Worm (Caenorhabditis elegans) whole organism, L2 larva: ENCODE results near the gene T21E8.5.

Source experiments
- Y55F3AM.14 ChIP-seq: fragments of 200-800 bp; sonication (Bioruptor generic); optimal IDR thresholded peaks from 2 replicates; lab custom pipeline; 2018; ENCODE audit warnings: mild to moderate bottlenecking, missing genetic modification characterization, missing compliant biosample characterization
- lin-39 ChIP-seq: fragments of 150-350 bp; optimal IDR thresholded peaks from 2 replicates; lab custom pipeline; 2014; ENCODE audit warnings: missing biosample characterization, missing genetic modification reagents, missing genetic modification characterization
- lsy-2 ChIP-seq, 2 experiments: fragments of 150-350 bp in 1 of 2; sonication (generic microtip) in 1 of 2; optimal IDR thresholded peaks; 2 replicates each; lab custom pipeline; 2014 to 2017; ENCODE audit warnings: missing biosample characterization in 2 of 2, missing genetic modification characterization in 2 of 2
- nhr-10 ChIP-seq: sonication (generic microtip); optimal IDR thresholded peaks from 2 replicates; lab custom pipeline; 2017; ENCODE audit warnings: missing biosample characterization, missing genetic modification characterization
- nhr-25 ChIP-seq: fragments of 150-350 bp; sonication (generic microtip); optimal IDR thresholded peaks from 3 replicates; lab custom pipeline; 2014; ENCODE audit warnings: missing biosample characterization, missing genetic modification characterization
- snpc-4 ChIP-seq: fragments of 150-350 bp; optimal IDR thresholded peaks from 2 replicates; lab custom pipeline; 2014; ENCODE audit warnings: missing biosample characterization, missing genetic modification characterization
- unc-62 ChIP-seq: fragments of 150-350 bp; optimal IDR thresholded peaks from 2 replicates; lab custom pipeline; 2014; ENCODE audit warnings: missing biosample characterization, missing genetic modification reagents, missing genetic modification characterization
- zag-1 ChIP-seq: fragments of 150-350 bp; optimal IDR thresholded peaks from 2 replicates; lab custom pipeline; 2014; ENCODE audit warnings: missing biosample characterization, missing genetic modification characterization
- ztf-11 ChIP-seq: sonication (generic microtip); optimal IDR thresholded peaks from 2 replicates; lab custom pipeline; 2017; ENCODE audit warnings: missing biosample characterization, missing genetic modification characterization

DNA sequence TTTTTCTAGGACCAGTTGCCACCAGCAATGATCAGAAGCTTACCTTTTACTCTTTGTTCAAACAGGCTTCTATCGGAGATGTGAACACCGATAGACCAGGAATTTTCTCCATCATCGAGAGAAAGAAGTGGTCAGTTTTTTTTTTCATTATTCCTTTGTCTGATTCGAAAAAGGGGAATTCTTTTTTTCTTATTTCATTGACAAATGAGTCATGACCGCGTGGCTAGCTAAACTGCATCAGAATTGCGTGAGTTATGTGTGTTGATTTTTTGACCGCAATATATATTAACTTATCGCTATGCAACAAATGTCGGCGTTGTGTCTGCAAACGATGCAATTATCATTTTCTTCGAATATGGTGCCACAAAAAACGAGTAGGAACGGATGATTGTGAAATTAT is 17.4 kb downstream of the T21E8.5 start:
- TF ChIP-seq Y55F3AM.14 (GFP tag; lab: Kevin White, UChicago) = no peak
- no peak for TF ChIP-seq nhr-25 (tag; lab: Kevin White, UChicago)
- no peak for TF ChIP-seq zag-1 (tag; lab: Kevin White, UChicago)
- no peak for TF ChIP-seq lin-39
- no peak for TF ChIP-seq snpc-4 (tag; lab: Kevin White, UChicago)
- TF ChIP-seq nhr-10 (tag; lab: Kevin White, UChicago) = no peak
- no peak for TF ChIP-seq lsy-2 (tag; optimal IDR thresholded peaks at IDR 0.05; lab: Kevin White, UChicago)
- no peak for TF ChIP-seq unc-62 (GFP tag; lab: Kevin White, UChicago)
- no peak for TF ChIP-seq ztf-11 (tag; lab: Kevin White, UChicago)
